Fruit fly (Drosophila melanogaster): Measurements from ENCODE around the gene CG33060.

The CG33060 gene

DNA sequence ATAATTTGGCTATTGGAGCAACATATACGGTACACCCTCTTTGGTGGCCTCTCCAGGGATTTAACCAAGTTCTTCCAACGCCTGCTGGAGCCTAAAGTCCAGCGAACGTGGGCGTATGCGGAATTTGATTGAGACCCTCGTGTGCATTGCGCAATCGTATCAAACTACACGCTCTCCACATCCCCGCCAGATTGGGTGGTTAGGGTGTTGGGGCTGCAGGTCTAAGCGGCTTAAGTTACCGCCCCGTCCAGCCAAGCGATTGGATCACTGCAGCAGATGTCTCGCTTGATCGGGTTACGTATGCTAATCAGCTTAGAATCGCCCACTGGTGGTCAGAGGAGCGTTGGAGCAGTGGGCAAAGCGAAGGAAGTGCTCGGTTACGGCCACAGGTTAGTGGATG, at the start of gene CG33060:
CG33060 (plus strand) TSS at position 301 of the 400 bp plus-strand sequence.
- TF ChIP-seq Sox14 (GFP tag; optimal IDR thresholded peaks at IDR 0.05) = no peak
- no peak for TF ChIP-seq pdm3 (GFP tag; optimal IDR thresholded peaks at IDR 0.05)

dm6 chr3L:16281880-16282556, 48.8 kb upstream of the CG33060 start, which contains the start of gene CG13049:
Gene CG13049, minus strand, starts transcription at chr3L:16281930.
- TF ChIP-seq CG10631 (GFP tag; optimal IDR thresholded peaks at IDR 0.05) (no peak), ss (GFP tag; optimal IDR thresholded peaks at IDR 0.05) (peak in 1 of 2 experiments; percentile 62)

dm6 chr3L:16283821-16284220, 47.0 kb upstream of the CG33060 start, which contains the start of gene CG13048:
Gene CG13048, minus strand, starts transcription at chr3L:16283921.
- no peak for TF ChIP-seq CG9139 (GFP tag; optimal IDR thresholded peaks at IDR 0.05)
- no peak for TF ChIP-seq esn (GFP tag; optimal IDR thresholded peaks at IDR 0.05)
- TF ChIP-seq eg (GFP tag; IDR thresholded peaks at IDR 0.05) = no peak
- TF ChIP-seq fd59A (GFP tag; optimal IDR thresholded peaks at IDR 0.05) = no peak
- TF ChIP-seq Met (GFP tag; optimal IDR thresholded peaks at IDR 0.05) = no peak
- TF ChIP-seq Eip78C (GFP tag) = no peak
- no peak for TF ChIP-seq fd85E (GFP tag; optimal IDR thresholded peaks at IDR 0.05)
- TF ChIP-seq OdsH (GFP tag; optimal IDR thresholded peaks at IDR 0.05) = no peak
- TF ChIP-seq fkh (GFP tag; optimal IDR thresholded peaks at IDR 0.05) = no peak
- no peak for TF ChIP-seq CG16779 (tag; optimal IDR thresholded peaks at IDR 0.05)
- no peak for TF ChIP-seq CG6792 (GFP tag; optimal IDR thresholded peaks at IDR 0.05)
- TF ChIP-seq Sox14 (GFP tag; optimal IDR thresholded peaks at IDR 0.05) = no peak
- TF ChIP-seq Gug (GFP tag; IDR thresholded peaks at IDR 0.05) = no peak
- TF ChIP-seq Sox15 (GFP tag; optimal IDR thresholded peaks at IDR 0.05) = no peak
- TF ChIP-seq CG11902 (GFP tag; optimal IDR thresholded peaks at IDR 0.05) = no peak
- TF ChIP-seq CG15336 (GFP tag; IDR thresholded peaks at IDR 0.05) = no peak
- no peak for TF ChIP-seq achi (GFP tag; optimal IDR thresholded peaks at IDR 0.05)
- no peak for TF ChIP-seq CG8319 (GFP tag; optimal IDR thresholded peaks at IDR 0.05)

DNA sequence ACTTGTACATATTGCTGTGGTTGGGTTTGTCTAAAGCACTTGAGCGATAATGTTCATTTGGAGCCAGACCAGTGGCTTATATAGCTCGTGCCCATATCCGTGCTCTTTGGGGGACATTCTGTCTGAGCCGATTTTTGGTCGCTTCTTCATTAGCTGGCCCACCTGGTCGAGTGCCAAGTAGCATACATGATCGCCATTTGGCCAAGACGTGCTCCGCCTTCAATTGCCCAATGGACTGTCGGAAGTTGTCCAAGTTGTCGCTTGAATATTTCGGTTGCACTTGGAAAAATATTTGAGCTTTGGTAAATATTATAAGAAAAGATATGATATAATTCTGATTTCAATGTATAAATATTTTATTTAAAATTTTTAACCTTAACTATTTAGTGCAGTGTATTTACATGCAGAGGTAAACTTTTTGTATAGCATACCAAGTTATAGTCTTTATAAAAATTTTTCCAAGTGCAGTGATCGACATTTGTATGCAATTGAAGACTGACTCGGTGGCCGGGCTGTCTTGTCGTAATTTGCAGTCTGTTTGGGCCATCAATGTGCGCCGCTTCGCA, 45.4 kb upstream of the CG33060 start, which contains the start of gene CG13047:
CG13047 (minus strand) TSS at position 51 of the 566 bp plus-strand sequence.
- TF ChIP-seq CG10669 (GFP tag; optimal IDR thresholded peaks at IDR 0.05) (peak; percentile 26), CG32006 (GFP tag; optimal IDR thresholded peaks at IDR 0.05) (peak; percentile 2), acj6 (GFP tag; optimal IDR thresholded peaks at IDR 0.05) (peak; percentile 13), Eip75B (GFP tag; optimal IDR thresholded peaks at IDR 0.05) (no peak), CG15336 (GFP tag; IDR thresholded peaks at IDR 0.05) (0 out of 2 replicates have a peak, but pooled peaks have one; percentile 26), CG10631 (GFP tag; optimal IDR thresholded peaks at IDR 0.05) (peak; percentile 10), Sox15 (GFP tag; optimal IDR thresholded peaks at IDR 0.05) (no peak), Gug (GFP tag; IDR thresholded peaks at IDR 0.05) (no peak), CG6792 (GFP tag; optimal IDR thresholded peaks at IDR 0.05) (no peak), CG6808 (GFP tag; optimal IDR thresholded peaks at IDR 0.05) (peak; percentile 13), esn (GFP tag; optimal IDR thresholded peaks at IDR 0.05) (no peak), Ets96B (tag; optimal IDR thresholded peaks at IDR 0.05) (peak; percentile 37), CG3032 (tag; optimal IDR thresholded peaks at IDR 0.05) (peak; percentile 56), topi (GFP tag; optimal IDR thresholded peaks at IDR 0.05) (no peak), dac (GFP tag; optimal IDR thresholded peaks at IDR 0.05) (no peak), Eip78C (GFP tag) (peak; percentile 49), CG8632 (GFP tag; optimal IDR thresholded peaks at IDR 0.05) (no peak)

- TF ChIP-seq esn (GFP tag; optimal IDR thresholded peaks at IDR 0.05) = peak; percentile 37
- TF ChIP-seq Eip93F (GFP tag; optimal IDR thresholded peaks at IDR 0.05) = no peak
- no peak for TF ChIP-seq Lpt (GFP tag; optimal IDR thresholded peaks at IDR 0.05)
- peak; percentile 87 for TF ChIP-seq Ets96B (tag; optimal IDR thresholded peaks at IDR 0.05)
- peak; percentile 78 for TF ChIP-seq CG1621 (tag; optimal IDR thresholded peaks at IDR 0.05)
- TF ChIP-seq CG6276 (GFP tag; optimal IDR thresholded peaks at IDR 0.05) = no peak
- no peak for TF ChIP-seq CG4318 (GFP tag; optimal IDR thresholded peaks at IDR 0.05)
- TF ChIP-seq CG11762 (GFP tag; optimal IDR thresholded peaks at IDR 0.05; ENCODE audit: insufficient read depth) = peak; percentile 8
- TF ChIP-seq Hr4 (GFP tag; optimal IDR thresholded peaks at IDR 0.05) = no peak
- peak; percentile 78 for TF ChIP-seq spab (GFP tag; optimal IDR thresholded peaks at IDR 0.05)
- peak; percentile 93 for TF ChIP-seq Eip78C (GFP tag)
- TF ChIP-seq pdm3 (GFP tag; optimal IDR thresholded peaks at IDR 0.05) = peak; percentile 64
- TF ChIP-seq fd85E (GFP tag; optimal IDR thresholded peaks at IDR 0.05) = no peak
- peak; percentile 46 for TF ChIP-seq OdsH (GFP tag; optimal IDR thresholded peaks at IDR 0.05)
- TF ChIP-seq CG7368 (GFP tag; optimal IDR thresholded peaks at IDR 0.05) = peak; percentile 43
- TF ChIP-seq Sox15 (GFP tag; optimal IDR thresholded peaks at IDR 0.05) = peak; percentile 39
- TF ChIP-seq ss (GFP tag; optimal IDR thresholded peaks at IDR 0.05) = peak; percentile 54 to 88
- TF ChIP-seq achi (GFP tag; optimal IDR thresholded peaks at IDR 0.05) = peak; percentile 53
- peak; percentile 67 for TF ChIP-seq CG8632 (GFP tag; optimal IDR thresholded peaks at IDR 0.05)
- TF ChIP-seq Ets21C (GFP tag; optimal IDR thresholded peaks at IDR 0.05) = no peak
Measured at dm6 chr3L:16286258-16286657, 44.6 kb upstream of the CG33060 start.
